Worm (Caenorhabditis elegans) whole organism, young adult: Measurements from ENCODE around the gene alh-13.
A peak's percentile ranks its signal among the peaks of the same experiment; 100 is the strongest.

Experiments used
- B0035.1 ChIP-seq: sonication (generic microtip); optimal IDR thresholded peaks from 2 replicates; lab custom pipeline; 2016; ENCODE audit warnings: missing genetic modification characterization, mild to moderate bottlenecking, missing compliant biosample characterization, missing genotype, missing genetic modification reagents
- B0336.3 ChIP-seq: fragments of 200-800 bp; sonication (Bioruptor generic); IDR thresholded peaks from 2 replicates; pipeline ENCODE4 v1.3.6; 2022; ENCODE audit warnings: missing genetic modification characterization, missing compliant biosample characterization
- C06A6.2 ChIP-seq: fragments of 200-800 bp; sonication (Bioruptor generic); conservative IDR thresholded peaks from 2 replicates; pipeline ENCODE4 v1.3.6; 2022; ENCODE audit warnings: missing genetic modification characterization, missing compliant biosample characterization
- F23B12.7 ChIP-seq: sonication (generic microtip); optimal IDR thresholded peaks from 2 replicates; lab custom pipeline; 2017; ENCODE audit warnings: missing genetic modification characterization, mild to moderate bottlenecking, missing compliant biosample characterization, antibody characterized with exemption, moderate library complexity; ENCODE audit not compliant: insufficient read depth
- F52B5.7 ChIP-seq: sonication (generic microtip); optimal IDR thresholded peaks from 2 replicates; lab custom pipeline; 2016; ENCODE audit warnings: mild to moderate bottlenecking, missing genetic modification characterization, missing compliant biosample characterization
- F57C9.4 ChIP-seq: sonication (generic microtip); optimal IDR thresholded peaks from 2 replicates; lab custom pipeline; 2017; ENCODE audit warnings: mild to moderate bottlenecking, missing genetic modification characterization, missing compliant biosample characterization
- K11D2.4 ChIP-seq: fragments of 200-800 bp; sonication (Bioruptor generic); IDR thresholded peaks from 2 replicates; pipeline ENCODE4 v1.3.6; 2022; ENCODE audit warnings: missing genetic modification reagents, missing genetic modification characterization, missing compliant biosample characterization
- T26A5.8 ChIP-seq: sonication (generic microtip); optimal IDR thresholded peaks from 2 replicates; lab custom pipeline; 2016; ENCODE audit warnings: missing genetic modification characterization, missing compliant biosample characterization
- Y67H2A.10 ChIP-seq: fragments of 200-800 bp; sonication (Bioruptor generic); conservative IDR thresholded peaks from 2 replicates; pipeline ENCODE4 v1.3.6; 2022; ENCODE audit warnings: missing genetic modification reagents, missing genetic modification characterization, missing compliant biosample characterization
- ZK185.1 ChIP-seq: sonication (generic microtip); optimal IDR thresholded peaks from 2 replicates; lab custom pipeline; 2016; ENCODE audit warnings: mild to moderate bottlenecking, missing genetic modification characterization, missing compliant biosample characterization; ENCODE audit not compliant: poor library complexity, severe bottlenecking
- atf-7 ChIP-seq: sonication (generic microtip); optimal IDR thresholded peaks from 2 replicates; lab custom pipeline; 2017; ENCODE audit warnings: mild to moderate bottlenecking, missing genetic modification characterization, missing compliant biosample characterization
- attf-3 ChIP-seq: fragments of 200-800 bp; sonication (Bioruptor generic); conservative IDR thresholded peaks from 2 replicates; pipeline ENCODE4 v1.3.6; 2022; ENCODE audit warnings: missing genetic modification reagents, missing genetic modification characterization, missing compliant biosample characterization
- attf-5 ChIP-seq: fragments of 200-800 bp; sonication (Bioruptor generic); optimal IDR thresholded peaks from 2 replicates; lab custom pipeline; 2018; ENCODE audit warnings: mild to moderate bottlenecking, missing genetic modification characterization, missing compliant biosample characterization
- ccch-3 ChIP-seq: fragments of 200-800 bp; sonication (Bioruptor generic); optimal IDR thresholded peaks from 2 replicates; lab custom pipeline; 2018; ENCODE audit warnings: mild to moderate bottlenecking, missing genetic modification characterization, missing compliant biosample characterization
- ceh-58 ChIP-seq: fragments of 200-800 bp; sonication (Bioruptor generic); IDR thresholded peaks from 2 replicates; pipeline ENCODE4 v1.3.6; 2022; ENCODE audit warnings: missing genetic modification characterization, missing compliant biosample characterization
- ceh-91 ChIP-seq: fragments of 200-800 bp; sonication (Bioruptor generic); IDR thresholded peaks from 2 replicates; pipeline ENCODE4 v1.3.6; 2022; ENCODE audit warnings: missing genetic modification reagents, missing genetic modification characterization, missing compliant biosample characterization
- die-1 ChIP-seq: sonication (generic microtip); optimal IDR thresholded peaks from 2 replicates; lab custom pipeline; 2016; ENCODE audit warnings: missing genotype, mild to moderate bottlenecking, missing genetic modification characterization, missing compliant biosample characterization
- dox-1 ChIP-seq: fragments of 200-800 bp; sonication (Bioruptor generic); IDR thresholded peaks from 2 replicates; pipeline ENCODE4 v1.3.6; 2022; ENCODE audit warnings: missing genetic modification reagents, missing genetic modification characterization, missing compliant biosample characterization
- egl-18 ChIP-seq: fragments of 200-800 bp; sonication (Bioruptor generic); IDR thresholded peaks from 2 replicates; pipeline ENCODE4 v1.3.6; 2022; ENCODE audit warnings: missing genetic modification reagents, missing genetic modification characterization, missing compliant biosample characterization
- ekl-4 ChIP-seq: fragments of 200-800 bp; sonication (Bioruptor generic); IDR thresholded peaks from 2 replicates; pipeline ENCODE4 v1.3.6; 2022; ENCODE audit warnings: missing genetic modification reagents, missing genetic modification characterization, missing compliant biosample characterization
- hlh-12 ChIP-seq: sonication (generic microtip); optimal IDR thresholded peaks from 2 replicates; lab custom pipeline; 2016; ENCODE audit warnings: missing genetic modification characterization, missing compliant biosample characterization
- hsf-1 ChIP-seq: fragments of 200-800 bp; sonication (Bioruptor generic); IDR thresholded peaks from 2 replicates; pipeline ENCODE4 v1.3.6; 2022; ENCODE audit warnings: missing genetic modification reagents, missing genetic modification characterization, missing compliant biosample characterization
- let-607 ChIP-seq, 2 experiments: fragments of 200-800 bp in 1 of 2; sonication (Bioruptor generic) in 1 of 2; sonication (generic microtip) in 1 of 2; optimal IDR thresholded peaks; 2 replicates each; lab custom pipeline; 2016 to 2018; ENCODE audit warnings: mild to moderate bottlenecking in 2 of 2, missing compliant biosample characterization in 2 of 2, missing genetic modification characterization in 2 of 2, moderate library complexity in 2 of 2, missing genotype in 1 of 2
- lin-26 ChIP-seq: fragments of 200-800 bp; sonication (Bioruptor generic); IDR thresholded peaks from 2 replicates; pipeline ENCODE4 v1.3.6; 2022; ENCODE audit warnings: missing genetic modification reagents, missing genetic modification characterization, missing compliant biosample characterization
- lsl-1 ChIP-seq: fragments of 200-800 bp; sonication (Bioruptor generic); optimal IDR thresholded peaks from 2 replicates; lab custom pipeline; 2018; ENCODE audit warnings: mild to moderate bottlenecking, missing genetic modification characterization, moderate library complexity, missing compliant biosample characterization
- madf-6 ChIP-seq: fragments of 200-800 bp; sonication (Bioruptor generic); IDR thresholded peaks from 2 replicates; pipeline ENCODE4 v1.3.6; 2022; ENCODE audit warnings: missing genetic modification reagents, missing genetic modification characterization, missing compliant biosample characterization
- mcd-1 ChIP-seq: fragments of 200-800 bp; sonication (Bioruptor generic); IDR thresholded peaks from 2 replicates; pipeline ENCODE4 v1.3.6; 2022; ENCODE audit warnings: missing genetic modification reagents, missing genetic modification characterization, missing compliant biosample characterization
- nfyb-1 ChIP-seq: fragments of 200-800 bp; sonication (Bioruptor generic); IDR thresholded peaks from 2 replicates; pipeline ENCODE4 v1.3.6; 2022; ENCODE audit warnings: missing genetic modification reagents, missing genetic modification characterization, missing compliant biosample characterization
- nhr-80 ChIP-seq: sonication (generic microtip); optimal IDR thresholded peaks from 2 replicates; lab custom pipeline; 2016; ENCODE audit warnings: missing genetic modification characterization, missing compliant biosample characterization
- nhr-90 ChIP-seq: sonication (generic microtip); optimal IDR thresholded peaks from 2 replicates; lab custom pipeline; 2016; ENCODE audit warnings: missing genotype, mild to moderate bottlenecking, missing genetic modification characterization, missing compliant biosample characterization
- rcor-1 ChIP-seq: fragments of 200-800 bp; sonication (Bioruptor generic); IDR thresholded peaks from 2 replicates; pipeline ENCODE4 v1.3.6; 2022; ENCODE audit warnings: missing genetic modification reagents, missing genetic modification characterization, missing compliant biosample characterization
- rec-8 ChIP-seq, 2 experiments: sonication (generic microtip); optimal IDR thresholded peaks; 2 replicates each; lab custom pipeline; 2016; ENCODE audit warnings: mild to moderate bottlenecking in 2 of 2, missing genetic modification characterization in 2 of 2, missing genetic modification reagents in 2 of 2, missing genotype in 2 of 2, missing biosample characterization in 1 of 2, missing compliant biosample characterization in 1 of 2, moderate library complexity in 1 of 2
- snpc-4 ChIP-seq, 5 experiments: fragments of 150-350 bp in 1 of 5; sonication (generic microtip) in 4 of 5; optimal IDR thresholded peaks; 2 replicates each; lab custom pipeline; 2014 to 2018; ENCODE audit warnings: missing genetic modification characterization in 5 of 5, missing biosample characterization in 3 of 5, antibody characterized with exemption in 2 of 5, mild to moderate bottlenecking in 2 of 5, missing compliant biosample characterization in 2 of 5, missing genotype in 2 of 5, moderate library complexity in 2 of 5, missing genetic modification reagents in 1 of 5
- somi-1 ChIP-seq: fragments of 200-800 bp; sonication (Bioruptor generic); optimal IDR thresholded peaks from 2 replicates; lab custom pipeline; 2018; ENCODE audit warnings: mild to moderate bottlenecking, missing genetic modification characterization, missing compliant biosample characterization
- sptf-2 ChIP-seq: fragments of 200-800 bp; sonication (Bioruptor generic); optimal IDR thresholded peaks from 2 replicates; lab custom pipeline; 2018; ENCODE audit warnings: mild to moderate bottlenecking, missing genetic modification characterization, missing compliant biosample characterization
- tbp1 ChIP-seq: fragments of 200-800 bp; sonication (Bioruptor generic); optimal IDR thresholded peaks from 2 replicates; lab custom pipeline; 2018; ENCODE audit warnings: mild to moderate bottlenecking, missing genetic modification characterization, missing compliant biosample characterization
- tbx-9 ChIP-seq: sonication (generic microtip); optimal IDR thresholded peaks from 2 replicates; lab custom pipeline; 2016; ENCODE audit warnings: borderline replicate concordance, missing genetic modification characterization, inconsistent platforms, missing compliant biosample characterization
- tlf-1 ChIP-seq: fragments of 200-800 bp; sonication (Bioruptor generic); optimal IDR thresholded peaks from 2 replicates; lab custom pipeline; 2018; ENCODE audit warnings: mild to moderate bottlenecking, missing genetic modification characterization, missing compliant biosample characterization
- zfh-2 ChIP-seq: fragments of 200-800 bp; sonication (Bioruptor generic); conservative IDR thresholded peaks from 2 replicates; pipeline ENCODE4 v1.3.6; 2022; ENCODE audit warnings: missing genetic modification reagents, missing genetic modification characterization, missing compliant biosample characterization
- ztf-26 ChIP-seq: sonication (generic microtip); optimal IDR thresholded peaks from 2 replicates; lab custom pipeline; 2017; ENCODE audit warnings: missing genetic modification characterization, missing compliant biosample characterization
- ztf-3 ChIP-seq: fragments of 200-800 bp; sonication (Bioruptor generic); optimal IDR thresholded peaks from 2 replicates; lab custom pipeline; 2018; ENCODE audit warnings: mild to moderate bottlenecking, missing genetic modification characterization, missing compliant biosample characterization

Gene alh-13

DNA sequence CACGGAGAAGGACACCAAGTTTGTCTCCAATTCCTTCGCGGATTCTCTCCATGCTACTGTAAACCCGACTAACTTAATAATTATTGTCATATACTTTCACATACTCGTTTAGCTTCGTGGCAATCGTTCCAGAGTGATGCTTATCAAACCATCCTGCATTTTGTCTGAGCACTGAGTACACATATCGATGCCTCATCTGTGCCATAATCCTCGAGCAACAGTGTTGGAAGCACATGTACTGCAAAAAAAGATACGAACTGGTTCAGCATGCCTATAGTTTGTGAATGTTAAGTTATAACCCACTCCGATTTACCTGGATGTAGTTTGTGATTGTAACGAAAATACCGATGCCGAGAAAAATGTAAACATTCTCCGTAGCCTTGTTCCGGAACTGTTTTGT lies 27.2 kb upstream of the alh-13 start:
- no peak for TF ChIP-seq sptf-2 (GFP tag; lab: Kevin White, UChicago)
- no peak for TF ChIP-seq ceh-58 (GFP tag; lab: Robert Waterston, UW)
- no peak for TF ChIP-seq hsf-1 (GFP tag; lab: Robert Waterston, UW)
- no peak for TF ChIP-seq B0035.1 (tag; lab: Kevin White, UChicago)
- TF ChIP-seq snpc-4 (GFP tag; optimal IDR thresholded peaks at IDR 0.05; lab: Kevin White, UChicago), result no peak
- TF ChIP-seq snpc-4 (tag; optimal IDR thresholded peaks at IDR 0.05; lab: Kevin White, UChicago), result no peak

DNA sequence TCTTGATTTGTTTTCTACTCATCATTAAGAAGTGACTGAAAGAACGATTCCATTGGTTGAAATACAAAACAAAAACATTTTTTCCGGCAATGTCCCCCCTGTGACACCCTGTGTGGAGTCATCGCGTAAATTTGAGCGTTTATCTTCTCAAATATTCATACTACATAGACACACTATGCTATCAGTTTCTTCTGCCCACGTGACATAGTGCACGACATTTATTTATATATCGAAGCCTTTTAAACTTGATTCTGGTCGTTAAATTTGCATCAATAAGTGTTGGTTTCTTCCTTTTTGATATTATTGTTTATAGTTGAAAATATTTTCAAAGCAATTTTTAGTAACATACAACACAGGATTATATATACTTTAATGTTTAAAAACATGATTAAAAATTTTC lies 23.2 kb upstream of the alh-13 start:
- no peak for TF ChIP-seq F57C9.4 (tag; lab: Kevin White, UChicago)
- TF ChIP-seq Y67H2A.10, result no peak
- TF ChIP-seq tlf-1 (GFP tag; lab: Kevin White, UChicago), result no peak
- TF ChIP-seq ekl-4 (GFP tag; lab: Robert Waterston, UW), result no peak
- TF ChIP-seq lin-26 (GFP tag; lab: Robert Waterston, UW), result no peak
- no peak for TF ChIP-seq snpc-4 (GFP tag; optimal IDR thresholded peaks at IDR 0.05; lab: Kevin White, UChicago)
- no peak for TF ChIP-seq snpc-4 (tag; optimal IDR thresholded peaks at IDR 0.05; lab: Kevin White, UChicago)
- no peak for TF ChIP-seq sptf-2 (GFP tag; lab: Kevin White, UChicago)
- TF ChIP-seq zfh-2, result no peak
- TF ChIP-seq F23B12.7 (tag; lab: Kevin White, UChicago), result no peak
- no peak for TF ChIP-seq nfyb-1 (GFP tag; lab: Robert Waterston, UW)

ce11 chrX:12759642-12760041 lies 22.6 kb upstream of the alh-13 start:
- TF ChIP-seq tbp1 (GFP tag; lab: Kevin White, UChicago), result peak; percentile 30
- TF ChIP-seq sptf-2 (GFP tag; lab: Kevin White, UChicago), result no peak
- peak; percentile 53 for TF ChIP-seq ztf-26 (tag; lab: Kevin White, UChicago)
- no peak for TF ChIP-seq T26A5.8 (tag; lab: Kevin White, UChicago)
- TF ChIP-seq B0336.3, result 0 out of 2 replicates have a peak, but pooled peaks have one; percentile 25
- no peak for TF ChIP-seq snpc-4 (GFP tag; optimal IDR thresholded peaks at IDR 0.05; lab: Kevin White, UChicago)
- peak in 1 of 4 experiments; percentile 4 for TF ChIP-seq snpc-4 (tag; optimal IDR thresholded peaks at IDR 0.05; lab: Kevin White, UChicago)
- TF ChIP-seq nhr-90 (tag; lab: Kevin White, UChicago), result peak; percentile 23
- TF ChIP-seq dox-1 (GFP tag; lab: Robert Waterston, UW), result peak; percentile 70
- TF ChIP-seq attf-5 (GFP tag; lab: Kevin White, UChicago), result peak; percentile 10
- TF ChIP-seq mcd-1 (GFP tag; lab: Robert Waterston, UW), result 0 out of 2 replicates have a peak, but pooled peaks have one; percentile 14
- no peak for TF ChIP-seq rec-8 (tag; optimal IDR thresholded peaks at IDR 0.05; lab: Kevin White, UChicago)
- TF ChIP-seq madf-6 (GFP tag; lab: Robert Waterston, UW), result no peak
- TF ChIP-seq nhr-80 (tag; lab: Kevin White, UChicago), result peak; percentile 98
- no peak for TF ChIP-seq lsl-1 (GFP tag; lab: Kevin White, UChicago)
- no peak for TF ChIP-seq egl-18
- TF ChIP-seq somi-1, result peak; percentile 14
- peak; percentile 11 for TF ChIP-seq ZK185.1
- 0 out of 2 replicates have a peak, but pooled peaks have one; percentile 23 for TF ChIP-seq rcor-1
- TF ChIP-seq C06A6.2 (GFP tag; lab: Robert Waterston, UW), result 0 out of 2 replicates have a peak, but pooled peaks have one; percentile 22
- TF ChIP-seq let-607 (tag; optimal IDR thresholded peaks at IDR 0.05; lab: Kevin White, UChicago), result peak; percentile 79 to 86
- no peak for TF ChIP-seq die-1

ce11 chrX:12761295-12761775 lies 20.9 kb upstream of the alh-13 start:
- TF ChIP-seq hlh-12 (tag; lab: Kevin White, UChicago) (no peak), K11D2.4 (GFP tag; lab: Robert Waterston, UW) (peak; percentile 17; the same call in 1 of the 2 replicates), hsf-1 (GFP tag; lab: Robert Waterston, UW) (no peak), let-607 (tag; optimal IDR thresholded peaks at IDR 0.05; lab: Kevin White, UChicago) (peak in 1 of 2 experiments; percentile 0), atf-7 (tag; lab: Kevin White, UChicago) (peak; percentile 44), ZK185.1 (no peak), somi-1 (peak; percentile 78), nhr-80 (tag; lab: Kevin White, UChicago) (peak; percentile 76), ztf-26 (tag; lab: Kevin White, UChicago) (peak; percentile 75), ceh-91 (GFP tag; lab: Robert Waterston, UW) (no peak), attf-3 (GFP tag; lab: Robert Waterston, UW) (no peak), ztf-3 (GFP tag; lab: Kevin White, UChicago) (no peak), F52B5.7 (no peak), attf-5 (GFP tag; lab: Kevin White, UChicago) (peak; percentile 16), ccch-3 (GFP tag; lab: Kevin White, UChicago) (no peak), die-1 (peak; percentile 6), tbx-9 (tag; lab: Kevin White, UChicago) (no peak)
